Worm (Caenorhabditis elegans) whole organism, L4/young adult: ENCODE data around the gene T09A12.8.

ENCODE experiments used
- W03F9.2 ChIP-seq: fragments of 150-350 bp; optimal IDR thresholded peaks from 2 replicates; lab custom pipeline; 2014; ENCODE audit warnings: missing biosample characterization, missing genetic modification characterization
- dao-5 ChIP-seq: sonication (generic microtip); optimal IDR thresholded peaks from 2 replicates; lab custom pipeline; 2016; ENCODE audit warnings: missing genotype, missing genetic modification characterization, moderate library complexity, missing compliant biosample characterization
- him-1 ChIP-seq: sonication (generic microtip); optimal IDR thresholded peaks from 2 replicates; lab custom pipeline; 2016; ENCODE audit warnings: missing genotype, missing genetic modification reagents, missing genetic modification characterization, missing compliant biosample characterization

T09A12.8 gene

DNA sequence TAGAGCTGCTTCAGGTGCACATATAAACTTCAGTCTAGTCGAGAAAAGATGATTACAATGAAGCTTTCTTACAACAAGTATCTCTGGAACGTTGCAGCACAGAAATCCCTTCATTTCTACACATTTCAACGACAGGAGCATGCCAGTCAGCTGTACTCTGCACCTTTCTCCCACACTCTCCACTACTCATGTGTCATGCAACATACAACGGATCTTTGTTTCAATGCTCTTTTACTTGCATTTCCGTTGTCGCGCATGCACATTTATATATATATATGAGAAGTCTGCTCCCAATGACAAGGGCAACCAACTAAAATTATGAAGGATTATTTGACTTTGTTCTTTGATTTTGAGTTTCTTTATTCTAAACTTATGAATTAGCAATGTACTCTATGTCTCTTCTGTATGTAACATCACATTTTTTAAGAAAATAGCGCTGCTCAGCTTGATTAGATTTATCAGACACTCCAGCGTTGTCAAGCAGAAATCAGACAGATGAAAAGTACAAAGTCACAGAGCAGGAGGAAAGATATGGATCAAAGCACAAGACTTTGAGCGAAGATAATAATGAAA is 8.3 kb downstream of the T09A12.8 start:
- TF ChIP-seq him-1 (tag; lab: Kevin White, UChicago) (no peak), dao-5 (tag; lab: Kevin White, UChicago) (no peak), W03F9.2 (tag; lab: Kevin White, UChicago) (no peak)

DNA sequence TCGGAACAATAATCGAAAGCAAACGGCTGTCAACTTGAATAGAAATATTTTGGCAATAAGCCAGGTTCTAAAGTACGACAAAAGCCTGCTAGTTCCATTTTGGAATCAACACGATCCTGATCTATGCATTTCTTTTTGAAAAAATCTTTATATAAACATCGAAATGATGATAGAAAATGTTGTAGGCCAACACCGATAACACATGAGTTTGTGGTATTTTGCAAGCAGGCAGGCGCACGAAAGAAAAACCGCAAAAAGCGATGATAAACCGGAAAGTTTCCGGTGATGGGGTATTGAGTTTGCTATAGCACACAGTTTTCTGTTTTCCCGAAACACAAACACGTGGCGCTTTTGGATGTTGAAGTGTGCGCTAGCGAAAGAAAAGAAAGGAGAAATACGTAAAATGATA is 9.4 kb downstream of the T09A12.8 start:
- TF ChIP-seq him-1 (tag; lab: Kevin White, UChicago) (no peak), W03F9.2 (tag; lab: Kevin White, UChicago) (no peak), dao-5 (tag; lab: Kevin White, UChicago) (no peak)

DNA sequence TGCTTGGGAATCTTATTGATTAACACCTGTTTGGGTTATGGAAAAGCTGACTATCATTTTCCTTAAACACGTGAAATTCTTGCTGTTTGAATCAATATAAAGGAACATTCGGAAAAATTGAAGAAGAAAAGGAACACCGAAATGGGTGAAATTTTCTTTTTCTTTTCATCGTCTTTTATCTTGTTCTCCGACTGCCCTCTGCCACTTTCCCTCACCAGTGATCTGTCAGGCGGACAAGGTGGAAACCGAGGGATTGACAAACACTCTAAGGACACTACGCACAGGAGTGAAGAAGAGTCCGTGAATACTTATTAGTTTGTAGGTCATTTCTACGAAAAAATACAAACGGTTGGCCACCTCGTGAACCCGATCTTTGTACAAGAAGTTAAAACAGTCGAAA is 10.2 kb downstream of the T09A12.8 start:
- TF ChIP-seq dao-5 (tag; lab: Kevin White, UChicago): no peak
- TF ChIP-seq W03F9.2 (tag; lab: Kevin White, UChicago): no peak
- TF ChIP-seq him-1 (tag; lab: Kevin White, UChicago): no peak

DNA sequence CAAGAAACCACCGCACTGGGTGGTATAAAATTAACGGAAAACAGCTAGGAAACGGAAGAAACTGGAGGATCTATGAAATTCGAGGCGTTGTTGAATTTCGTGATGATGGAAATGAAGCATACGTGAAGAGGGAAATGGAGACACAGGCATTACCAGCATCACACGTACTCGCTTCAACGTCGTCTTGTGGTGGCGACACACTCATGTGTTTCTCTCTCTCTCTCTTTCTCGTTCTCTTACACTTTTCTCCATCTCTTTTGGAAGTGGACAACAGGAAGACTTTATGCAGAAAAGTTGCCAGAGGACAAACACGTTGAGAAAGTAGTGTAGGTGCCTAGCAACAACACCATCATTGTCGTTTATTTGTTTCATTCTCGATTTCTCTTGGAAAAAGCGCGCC is 11.1 kb downstream of the T09A12.8 start:
- TF ChIP-seq him-1 (tag; lab: Kevin White, UChicago) (no peak), W03F9.2 (tag; lab: Kevin White, UChicago) (no peak), dao-5 (tag; lab: Kevin White, UChicago) (no peak)

DNA sequence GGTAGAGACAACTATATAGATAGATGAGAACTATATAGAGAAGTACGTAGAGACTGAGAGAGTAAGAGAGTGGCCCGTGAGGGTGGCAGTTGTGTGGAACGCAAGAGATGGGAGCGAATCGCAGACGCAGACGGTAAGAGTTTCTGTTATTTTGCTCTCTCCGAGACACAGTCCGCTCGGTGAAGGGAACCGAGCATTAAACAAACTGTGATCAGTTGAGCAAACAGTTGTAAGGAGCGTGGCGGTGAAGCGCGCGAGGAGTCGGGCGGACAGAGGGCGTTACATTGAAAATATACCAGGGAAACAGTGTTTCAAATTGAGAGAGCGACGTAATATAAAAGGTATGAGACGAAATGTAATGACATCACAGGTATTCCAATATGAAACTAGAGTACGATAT is 14.0 kb downstream of the T09A12.8 start:
- no peak for TF ChIP-seq him-1 (tag; lab: Kevin White, UChicago)
- no peak for TF ChIP-seq W03F9.2 (tag; lab: Kevin White, UChicago)
- no peak for TF ChIP-seq dao-5 (tag; lab: Kevin White, UChicago)

DNA sequence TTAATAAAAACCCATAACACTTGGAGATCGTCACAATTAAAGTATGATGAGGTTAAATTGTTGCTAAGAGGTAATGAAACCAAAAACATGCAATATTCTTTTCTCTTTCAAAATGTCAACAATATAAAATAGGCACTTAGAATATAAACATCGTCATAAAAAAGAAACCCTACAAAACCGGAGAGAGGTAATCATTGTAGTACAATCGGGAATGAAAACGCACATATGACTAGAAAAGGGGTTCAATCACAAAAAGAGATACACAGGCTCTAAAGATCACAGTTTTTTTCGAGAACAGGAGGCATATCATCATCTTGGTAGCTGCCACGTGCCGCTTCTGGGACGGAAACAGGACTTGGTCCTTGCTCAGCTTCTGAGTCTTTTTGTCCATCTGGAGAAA is 17.0 kb downstream of the T09A12.8 start:
- TF ChIP-seq him-1 (tag; lab: Kevin White, UChicago): no peak
- no peak for TF ChIP-seq W03F9.2 (tag; lab: Kevin White, UChicago)
- TF ChIP-seq dao-5 (tag; lab: Kevin White, UChicago): no peak

DNA sequence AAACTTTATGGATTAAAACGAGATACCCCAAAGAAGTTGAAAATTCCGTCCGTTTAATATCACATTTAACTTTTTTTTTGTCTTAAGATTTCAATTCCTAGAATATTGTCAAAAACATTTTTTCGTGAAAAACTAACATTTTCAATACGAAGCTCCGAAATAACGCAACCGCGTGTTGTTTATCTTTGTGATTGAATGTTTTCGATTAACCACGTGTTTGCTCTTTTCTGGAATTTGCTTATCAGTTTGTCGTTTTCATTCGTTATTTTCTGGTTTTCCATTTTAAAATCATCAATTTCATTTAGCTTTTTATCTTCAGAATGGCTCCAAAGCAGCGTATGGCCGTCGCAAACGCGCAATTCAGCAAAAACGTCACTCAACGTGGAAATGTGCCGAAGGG is 18.1 kb downstream of the T09A12.8 start, which contains the start of gene serp-1.2:
TSS of gene serp-1.2 (plus strand) at position 318 of the 400 bp plus-strand sequence.
- TF ChIP-seq him-1 (tag; lab: Kevin White, UChicago) (no peak), dao-5 (tag; lab: Kevin White, UChicago) (no peak), W03F9.2 (tag; lab: Kevin White, UChicago) (no peak)

DNA sequence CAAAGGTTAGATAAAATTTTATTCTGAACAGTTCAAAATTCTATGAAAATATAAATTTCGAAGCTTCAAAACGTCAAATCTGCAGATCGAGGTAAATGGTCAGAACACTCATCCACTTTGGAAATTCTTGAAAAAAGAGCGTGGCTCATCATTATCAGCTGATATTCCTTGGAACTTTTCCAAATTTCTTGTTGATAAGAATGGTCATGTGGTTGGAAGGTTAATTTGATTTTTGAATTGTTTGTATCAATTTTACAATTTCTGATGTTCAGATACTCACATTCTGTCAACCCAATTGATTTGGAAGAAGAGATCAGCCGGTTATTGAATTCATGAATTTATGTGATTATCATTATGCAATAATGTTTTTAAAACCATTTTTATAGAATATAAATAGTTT is 20.4 kb downstream of the T09A12.8 start:
- TF ChIP-seq W03F9.2 (tag; lab: Kevin White, UChicago) (no peak), dao-5 (tag; lab: Kevin White, UChicago) (no peak), him-1 (tag; lab: Kevin White, UChicago) (no peak)

DNA sequence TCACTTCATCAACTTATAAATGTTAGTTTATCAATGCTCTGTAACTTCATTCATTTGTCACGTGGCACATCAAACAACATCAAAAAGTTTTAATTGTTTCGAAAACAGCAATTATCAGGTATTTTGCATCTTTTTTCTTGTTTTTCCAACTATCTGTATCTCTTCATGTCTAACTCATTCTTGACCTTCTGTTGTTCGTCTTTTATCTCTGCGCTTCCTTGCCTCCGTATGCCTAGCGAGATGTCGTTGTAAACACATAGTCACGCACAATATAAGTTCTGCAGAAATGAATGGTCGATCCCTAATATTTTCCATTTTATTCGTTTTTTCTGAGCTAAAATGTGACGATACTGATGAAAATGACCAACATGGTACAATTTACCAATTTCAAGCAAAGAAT is 21.6 kb downstream of the T09A12.8 start, which contains the start of gene gpx-6:
TSS of gene gpx-6 (plus strand) at position 257 of the 400 bp plus-strand sequence.
- no peak for TF ChIP-seq dao-5 (tag; lab: Kevin White, UChicago)
- no peak for TF ChIP-seq W03F9.2 (tag; lab: Kevin White, UChicago)
- no peak for TF ChIP-seq him-1 (tag; lab: Kevin White, UChicago)

DNA sequence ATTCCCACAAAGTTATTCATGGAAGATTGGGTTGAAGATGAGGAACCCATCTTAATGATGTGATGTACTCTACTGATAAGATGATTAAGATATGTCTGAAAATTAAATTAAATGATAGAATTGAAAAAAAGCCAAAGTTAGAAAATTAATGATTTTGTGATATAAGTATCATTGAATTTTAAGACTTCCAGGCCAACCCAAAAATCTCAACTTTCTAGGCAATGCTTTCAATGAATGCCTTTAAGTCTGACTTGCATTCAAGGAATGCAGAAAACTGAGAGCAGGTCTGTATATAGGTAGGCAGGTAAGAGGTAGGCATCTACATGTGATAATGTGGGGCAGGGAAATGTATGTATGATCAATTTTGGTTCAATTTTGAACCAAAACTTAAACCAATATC is 23.5 kb downstream of the T09A12.8 start, which contains the start of gene ocr-2:
TSS of gene ocr-2 (minus strand) at position 101 of the 400 bp plus-strand sequence.
- TF ChIP-seq him-1 (tag; lab: Kevin White, UChicago) (no peak), dao-5 (tag; lab: Kevin White, UChicago) (no peak), W03F9.2 (tag; lab: Kevin White, UChicago) (no peak)

DNA sequence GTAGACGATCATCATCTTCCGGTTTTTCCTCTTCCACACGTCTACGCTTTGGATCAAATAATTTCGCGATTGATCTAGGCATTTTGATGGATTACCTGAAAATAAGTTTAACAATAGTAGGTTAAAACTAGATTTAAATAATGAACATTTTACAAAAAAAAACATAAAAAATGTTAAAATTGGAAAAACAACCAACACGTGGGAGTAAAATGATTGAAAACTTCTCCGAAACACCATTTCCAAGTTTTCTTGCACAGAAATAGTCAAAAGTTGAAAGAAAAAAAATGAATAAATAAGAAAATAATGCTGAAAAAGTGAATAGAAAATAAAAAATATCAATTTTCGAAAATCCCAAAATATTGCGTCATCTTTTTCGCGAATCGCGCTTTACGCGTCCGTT is 31.8 kb downstream of the T09A12.8 start, which contains the start of gene C07G1.7:
TSS of gene C07G1.7 (minus strand) at position 101 of the 400 bp plus-strand sequence.
- no peak for TF ChIP-seq W03F9.2 (tag; lab: Kevin White, UChicago)
- no peak for TF ChIP-seq dao-5 (tag; lab: Kevin White, UChicago)
- TF ChIP-seq him-1 (tag; lab: Kevin White, UChicago): no peak

DNA sequence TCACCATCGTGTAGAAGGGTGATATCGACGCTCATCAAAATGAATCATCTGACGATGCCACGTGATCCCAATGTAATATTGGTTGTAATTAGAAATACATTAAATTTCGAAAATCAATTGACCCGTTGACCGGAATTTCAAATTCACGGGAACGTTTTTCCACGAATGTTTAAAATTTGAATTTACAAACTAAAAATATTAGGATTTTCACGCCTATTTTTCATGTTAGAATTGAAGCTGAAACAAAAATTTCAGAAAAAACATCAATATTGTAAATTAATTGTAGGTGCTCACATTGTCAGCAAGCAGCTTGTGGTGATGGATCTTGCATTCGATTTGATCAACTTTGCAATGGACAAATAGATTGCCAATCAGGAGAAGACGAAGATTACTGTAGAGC is 33.2 kb downstream of the T09A12.8 start, which contains the start of gene C07G1.6:
TSS of gene C07G1.6 (minus strand) at position 101 of the 400 bp plus-strand sequence.
- TF ChIP-seq W03F9.2 (tag; lab: Kevin White, UChicago): no peak
- TF ChIP-seq him-1 (tag; lab: Kevin White, UChicago): no peak
- no peak for TF ChIP-seq dao-5 (tag; lab: Kevin White, UChicago)

DNA sequence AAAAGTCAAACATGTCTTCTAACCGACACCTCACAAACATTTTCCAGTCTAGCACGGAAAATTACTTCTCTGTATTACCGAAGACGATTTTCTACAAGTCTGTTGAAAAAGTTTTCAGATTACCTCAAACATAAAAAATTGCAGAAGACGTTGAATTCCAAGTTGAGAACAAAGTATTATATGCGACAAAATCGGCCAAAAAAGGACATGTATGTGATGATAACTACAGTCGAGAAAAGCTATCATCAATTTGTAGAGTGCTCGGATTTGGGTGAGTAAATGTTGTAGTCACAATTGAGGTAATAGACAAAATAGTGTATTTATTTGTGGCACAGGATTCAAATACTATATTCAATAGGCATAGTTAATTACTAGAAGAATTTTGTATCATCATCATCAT is 34.6 kb downstream of the T09A12.8 start:
- no peak for TF ChIP-seq W03F9.2 (tag; lab: Kevin White, UChicago)
- no peak for TF ChIP-seq dao-5 (tag; lab: Kevin White, UChicago)
- no peak for TF ChIP-seq him-1 (tag; lab: Kevin White, UChicago)

DNA sequence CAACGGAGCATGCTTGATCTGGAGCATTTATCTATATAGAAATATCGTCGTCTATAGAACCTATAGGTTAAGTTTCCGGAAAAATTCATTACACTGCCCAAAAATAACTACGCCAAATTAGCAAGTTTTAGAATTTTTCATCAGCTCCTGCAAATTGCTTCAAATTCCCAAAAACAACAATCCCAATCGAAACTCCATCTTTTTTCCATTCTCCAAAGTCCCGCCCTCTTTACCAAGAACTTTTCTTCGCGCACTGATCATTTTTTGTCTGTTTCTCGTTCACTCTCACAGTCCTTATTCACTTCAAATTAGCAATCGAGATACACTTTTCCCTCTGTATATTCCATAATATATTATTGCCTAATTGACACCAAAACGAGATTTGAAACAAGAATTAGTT is 37.2 kb downstream of the T09A12.8 start, which contains the start of gene svh-1:
TSS of gene svh-1 (plus strand) at position 301 of the 400 bp plus-strand sequence.
- no peak for TF ChIP-seq him-1 (tag; lab: Kevin White, UChicago)
- TF ChIP-seq dao-5 (tag; lab: Kevin White, UChicago): no peak
- TF ChIP-seq W03F9.2 (tag; lab: Kevin White, UChicago): no peak
